Worm (Caenorhabditis elegans): Measurements from ENCODE around the gene fbxb-96.

Gene fbxb-96

ce11 chrII:1850299-1850698 is at the start of gene fbxb-96:
Gene fbxb-96 (minus strand): TSS chrII:1850399.
- TF ChIP-seq ham-2 (GFP tag; optimal IDR thresholded peaks at IDR 0.05), result no peak
- no peak for TF ChIP-seq nhr-76 (tag; optimal IDR thresholded peaks at IDR 0.05)
- no peak for TF ChIP-seq hlh-1 (tag; optimal IDR thresholded peaks at IDR 0.05)
- no peak for TF ChIP-seq nhr-12 (tag; optimal IDR thresholded peaks at IDR 0.05)
- no peak for TF ChIP-seq ceh-83 (GFP tag; optimal IDR thresholded peaks at IDR 0.05)
- no peak for TF ChIP-seq lsy-2 (tag; optimal IDR thresholded peaks at IDR 0.05)
- TF ChIP-seq mab-5 (tag; optimal IDR thresholded peaks at IDR 0.05), result no peak
- TF ChIP-seq sem-2 (GFP tag; optimal IDR thresholded peaks at IDR 0.05), result no peak

- TF ChIP-seq tbx-8 (GFP tag; optimal IDR thresholded peaks at IDR 0.05) (no peak), drap-1 (GFP tag; optimal IDR thresholded peaks at IDR 0.05) (no peak), nhr-12 (tag; optimal IDR thresholded peaks at IDR 0.05) (no peak)
These were observed 49.7 kb upstream of the fbxb-96 start, which contains the start of gene math-24 for ce11 chrII:1899934-1900333. Gene math-24 (plus strand): TSS chrII:1900234.

- TF ChIP-seq ztf-11 (tag; optimal IDR thresholded peaks at IDR 0.05) (no peak), ceh-39 (tag; optimal IDR thresholded peaks at IDR 0.05) (no peak), hlh-1 (tag; optimal IDR thresholded peaks at IDR 0.05) (no peak), drap-1 (GFP tag; optimal IDR thresholded peaks at IDR 0.05) (no peak), snpc-4 (tag; optimal IDR thresholded peaks at IDR 0.05) (no peak), ceh-43 (GFP tag; optimal IDR thresholded peaks at IDR 0.05) (no peak), zip-8 (tag; optimal IDR thresholded peaks at IDR 0.05) (no peak), lsy-2 (tag; optimal IDR thresholded peaks at IDR 0.05) (no peak), ham-2 (GFP tag; optimal IDR thresholded peaks at IDR 0.05) (no peak), mls-2 (tag; optimal IDR thresholded peaks at IDR 0.05) (no peak), ceh-83 (GFP tag; optimal IDR thresholded peaks at IDR 0.05) (no peak), ces-1 (GFP tag; optimal IDR thresholded peaks at IDR 0.05) (no peak), tbx-8 (GFP tag; optimal IDR thresholded peaks at IDR 0.05) (no peak), nhr-237 (tag; optimal IDR thresholded peaks at IDR 0.05) (no peak)
These were observed 47.7 kb upstream of the fbxb-96 start, which contains the start of gene C46F9.6 for ce11 chrII:1897936-1898335. Gene C46F9.6 (plus strand): TSS chrII:1898236.

- TF ChIP-seq mab-5 (tag; optimal IDR thresholded peaks at IDR 0.05) (no peak), mls-2 (tag; optimal IDR thresholded peaks at IDR 0.05) (no peak), cnd-1 (tag; optimal IDR thresholded peaks at IDR 0.05) (no peak), ham-2 (GFP tag; optimal IDR thresholded peaks at IDR 0.05) (no peak), ztf-11 (tag; optimal IDR thresholded peaks at IDR 0.05) (no peak), lsy-2 (tag; optimal IDR thresholded peaks at IDR 0.05) (no peak), tbx-8 (GFP tag; optimal IDR thresholded peaks at IDR 0.05) (no peak), ces-1 (GFP tag; optimal IDR thresholded peaks at IDR 0.05) (no peak)
These were observed 45.6 kb upstream of the fbxb-96 start, which contains the start of gene math-25 for ce11 chrII:1895762-1896161. Gene math-25 (plus strand): TSS chrII:1896062.

- TF ChIP-seq nhr-237 (tag; optimal IDR thresholded peaks at IDR 0.05) (no peak), ceh-39 (tag; optimal IDR thresholded peaks at IDR 0.05) (no peak), tbx-8 (GFP tag; optimal IDR thresholded peaks at IDR 0.05) (no peak), ceh-43 (GFP tag; optimal IDR thresholded peaks at IDR 0.05) (no peak), lin-13 (tag; optimal IDR thresholded peaks at IDR 0.05) (no peak), zip-8 (tag; optimal IDR thresholded peaks at IDR 0.05) (no peak), lsy-2 (tag; optimal IDR thresholded peaks at IDR 0.05) (no peak), drap-1 (GFP tag; optimal IDR thresholded peaks at IDR 0.05) (no peak)
These were observed 45.1 kb upstream of the fbxb-96 start, which contains the start of gene C46F9.5 for ce11 chrII:1895278-1895677. Gene C46F9.5 (plus strand): TSS chrII:1895578.

ce11 chrII:1893912-1894311 is 43.7 kb upstream of the fbxb-96 start, which contains the start of gene C16C4.1:
Gene C16C4.1 (plus strand): TSS chrII:1894212.
- TF ChIP-seq nhr-28 (tag; optimal IDR thresholded peaks at IDR 0.05) (no peak), ztf-11 (tag; optimal IDR thresholded peaks at IDR 0.05) (no peak), ham-2 (GFP tag; optimal IDR thresholded peaks at IDR 0.05) (no peak), blmp-1 (tag; optimal IDR thresholded peaks at IDR 0.05) (no peak), unc-120 (tag; optimal IDR thresholded peaks at IDR 0.05; ENCODE audit: poor library complexity, severe bottlenecking) (no peak), elt-1 (tag; optimal IDR thresholded peaks at IDR 0.05; ENCODE audit: borderline replicate concordance, insufficient read depth) (no peak), lsy-2 (tag; optimal IDR thresholded peaks at IDR 0.05) (no peak), M03D4.4 (tag; optimal IDR thresholded peaks at IDR 0.05) (no peak), ces-1 (GFP tag; optimal IDR thresholded peaks at IDR 0.05) (no peak), pha-4 (tag; optimal IDR thresholded peaks at IDR 0.05) (no peak)

- no peak for TF ChIP-seq tbx-8 (GFP tag; optimal IDR thresholded peaks at IDR 0.05)
- TF ChIP-seq unc-62 (GFP tag; optimal IDR thresholded peaks at IDR 0.05), result no peak
- TF ChIP-seq hlh-1 (tag; optimal IDR thresholded peaks at IDR 0.05), result no peak
- no peak for TF ChIP-seq lin-32 (GFP tag; optimal IDR thresholded peaks at IDR 0.05)
- TF ChIP-seq ham-2 (GFP tag; optimal IDR thresholded peaks at IDR 0.05), result no peak
- no peak for TF ChIP-seq ceh-83 (GFP tag; optimal IDR thresholded peaks at IDR 0.05)
- no peak for TF ChIP-seq pha-4 (tag; optimal IDR thresholded peaks at IDR 0.05)
- TF ChIP-seq sem-2 (GFP tag; optimal IDR thresholded peaks at IDR 0.05), result no peak
- no peak for TF ChIP-seq ztf-11 (tag; optimal IDR thresholded peaks at IDR 0.05)
- no peak for TF ChIP-seq M03D4.4 (tag; optimal IDR thresholded peaks at IDR 0.05)
These were observed 40.5 kb upstream of the fbxb-96 start, which contains the start of gene math-9 for ce11 chrII:1890682-1891081. Gene math-9 (minus strand): TSS chrII:1890782.
